Worm (Caenorhabditis elegans) whole organism, L1 larva: ENCODE results near the gene pkhm-2.

Experiments
- lin-13 ChIP-seq: fragments of 150-350 bp; optimal IDR thresholded peaks from 2 replicates; lab custom pipeline; 2014; ENCODE audit warnings: missing biosample characterization, missing genetic modification reagents, missing genetic modification characterization
- nhr-11 ChIP-seq: fragments of 150-350 bp; optimal IDR thresholded peaks from 2 replicates; lab custom pipeline; 2014; ENCODE audit warnings: missing biosample characterization, missing genetic modification characterization
- nhr-84 ChIP-seq: sonication (generic microtip); optimal IDR thresholded peaks from 2 replicates; lab custom pipeline; 2017; ENCODE audit warnings: missing biosample characterization, missing genetic modification characterization
- skn-1 ChIP-seq: fragments of 150-350 bp; optimal IDR thresholded peaks from 2 replicates; lab custom pipeline; 2014; ENCODE audit warnings: missing biosample characterization, missing genetic modification characterization
- snpc-4 ChIP-seq: fragments of 150-350 bp; optimal IDR thresholded peaks from 2 replicates; lab custom pipeline; 2014; ENCODE audit warnings: missing biosample characterization, missing genetic modification characterization
- snu-23 ChIP-seq: sonication (generic microtip); optimal IDR thresholded peaks from 2 replicates; lab custom pipeline; 2016; ENCODE audit warnings: missing genetic modification characterization, missing compliant biosample characterization
- unc-130 ChIP-seq: fragments of 150-350 bp; optimal IDR thresholded peaks from 2 replicates; lab custom pipeline; 2017; ENCODE audit warnings: missing biosample characterization, missing genetic modification characterization, inconsistent platforms
- unc-30 ChIP-seq: sonication (generic microtip); optimal IDR thresholded peaks from 2 replicates; lab custom pipeline; 2017; ENCODE audit warnings: missing biosample characterization, missing genetic modification characterization
- unc-62 ChIP-seq: fragments of 150-350 bp; optimal IDR thresholded peaks from 2 replicates; lab custom pipeline; 2014; ENCODE audit warnings: missing biosample characterization, missing genetic modification reagents, missing genetic modification characterization
- ztf-11 ChIP-seq, 2 experiments: sonication (generic microtip); optimal IDR thresholded peaks; 2 replicates each; lab custom pipeline; 2016 to 2017; ENCODE audit warnings: missing genetic modification characterization in 2 of 2, missing biosample characterization in 1 of 2, missing compliant biosample characterization in 1 of 2

ce11 chrX:15168424-15168823 lies 12.8 kb downstream of the pkhm-2 start, which contains the start of gene ocr-3:
- TF ChIP-seq unc-30 (tag; lab: Kevin White, UChicago) (no peak), snpc-4 (tag; lab: Kevin White, UChicago) (no peak), unc-130 (tag; lab: Kevin White, UChicago) (no peak), nhr-11 (no peak), nhr-84 (tag; lab: Kevin White, UChicago) (no peak), skn-1 (no peak), snu-23 (no peak), ztf-11 (tag; optimal IDR thresholded peaks at IDR 0.05; lab: Kevin White, UChicago) (no peak), lin-13 (GFP tag; lab: Kevin White, UChicago) (no peak), unc-62 (GFP tag; lab: Kevin White, UChicago) (no peak)
